Worm (Caenorhabditis elegans) whole organism, L2 larva: Measurements from ENCODE around the gene C46F9.5.

ENCODE experiments used
- ama-1 ChIP-seq: fragments of 150-350 bp; optimal IDR thresholded peaks from 2 replicates; lab custom pipeline; 2018; ENCODE audit warnings: inconsistent platforms
- dmd-4 ChIP-seq: sonication (generic microtip); optimal IDR thresholded peaks from 2 replicates; lab custom pipeline; 2017; ENCODE audit warnings: missing biosample characterization, missing genetic modification characterization
- egl-27 ChIP-seq: sonication (generic microtip); optimal IDR thresholded peaks from 3 replicates; lab custom pipeline; 2017; ENCODE audit warnings: missing biosample characterization, missing genetic modification reagents, missing genetic modification characterization
- elt-1 ChIP-seq: fragments of 150-350 bp; optimal IDR thresholded peaks from 2 replicates; lab custom pipeline; 2014; ENCODE audit warnings: missing biosample characterization, missing genetic modification characterization
- lin-11 ChIP-seq: fragments of 150-350 bp; sonication (generic microtip); optimal IDR thresholded peaks from 2 replicates; lab custom pipeline; 2014; ENCODE audit warnings: missing biosample characterization, missing genetic modification characterization, inconsistent platforms, mixed read lengths
- lin-13 ChIP-seq: fragments of 150-350 bp; optimal IDR thresholded peaks from 2 replicates; lab custom pipeline; 2014; ENCODE audit warnings: missing biosample characterization, missing genetic modification reagents, missing genetic modification characterization
- lin-39 ChIP-seq: fragments of 150-350 bp; optimal IDR thresholded peaks from 2 replicates; lab custom pipeline; 2014; ENCODE audit warnings: missing biosample characterization, missing genetic modification reagents, missing genetic modification characterization
- mdl-1 ChIP-seq, 2 experiments: fragments of 150-350 bp in 1 of 2; sonication (generic microtip) in 1 of 2; optimal IDR thresholded peaks; 2 replicates each; lab custom pipeline; 2017; ENCODE audit warnings: missing biosample characterization in 2 of 2, missing genetic modification characterization in 2 of 2
- nhr-237 ChIP-seq: fragments of 150-350 bp; optimal IDR thresholded peaks from 2 replicates; lab custom pipeline; 2014; ENCODE audit warnings: missing biosample characterization, missing genetic modification characterization
- unc-62 ChIP-seq: fragments of 150-350 bp; optimal IDR thresholded peaks from 2 replicates; lab custom pipeline; 2014; ENCODE audit warnings: missing biosample characterization, missing genetic modification reagents, missing genetic modification characterization
- ztf-11 ChIP-seq: sonication (generic microtip); optimal IDR thresholded peaks from 2 replicates; lab custom pipeline; 2017; ENCODE audit warnings: missing biosample characterization, missing genetic modification characterization

DNA sequence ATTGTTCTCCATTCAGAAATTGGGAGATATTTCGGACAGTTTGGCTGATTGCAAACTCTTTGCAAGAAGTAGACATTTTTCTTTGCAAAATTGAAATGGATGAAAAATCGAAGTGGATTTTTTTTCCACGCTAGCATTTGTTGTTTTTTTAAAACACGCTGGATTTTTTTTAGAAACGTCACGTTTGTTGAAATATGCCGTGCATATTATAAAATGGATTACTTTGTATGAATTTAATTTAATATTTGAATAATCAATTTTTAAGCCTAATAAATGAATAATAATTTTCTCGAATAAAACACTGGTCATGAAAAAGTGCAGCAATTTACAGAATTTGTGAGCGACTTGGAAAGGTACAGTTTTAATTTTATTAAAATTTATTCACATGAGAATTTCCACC, 49.7 kb downstream of the C46F9.5 start, which contains the start of gene ZK250.14:
- TF ChIP-seq nhr-237 (tag; lab: Kevin White, UChicago) (no peak), lin-11 (tag; lab: Kevin White, UChicago) (no peak), unc-62 (GFP tag; lab: Kevin White, UChicago) (no peak), lin-13 (GFP tag; lab: Kevin White, UChicago) (no peak), lin-39 (tag; lab: Kevin White, UChicago) (no peak), ztf-11 (tag; lab: Kevin White, UChicago) (no peak), egl-27 (tag; lab: Kevin White, UChicago) (no peak), elt-1 (no peak), ama-1 (lab: Kevin White, UChicago) (no peak), mdl-1 (tag; optimal IDR thresholded peaks at IDR 0.05; lab: Kevin White, UChicago) (no peak), dmd-4 (tag; lab: Kevin White, UChicago) (no peak)
